Worm (Caenorhabditis elegans): ENCODE measurements around the gene cyp-33C12.

- no peak for TF ChIP-seq nhr-28 (tag; optimal IDR thresholded peaks at IDR 0.05)
- TF ChIP-seq drap-1 (GFP tag; optimal IDR thresholded peaks at IDR 0.05), result no peak
- TF ChIP-seq nhr-2 (tag; optimal IDR thresholded peaks at IDR 0.05), result no peak
- TF ChIP-seq sem-2 (GFP tag; optimal IDR thresholded peaks at IDR 0.05), result no peak
- no peak for TF ChIP-seq snpc-4 (tag; optimal IDR thresholded peaks at IDR 0.05)
- TF ChIP-seq sptf-1 (tag; optimal IDR thresholded peaks at IDR 0.05), result no peak
- TF ChIP-seq nhr-76 (tag; optimal IDR thresholded peaks at IDR 0.05), result no peak
- TF ChIP-seq unc-120 (tag; optimal IDR thresholded peaks at IDR 0.05; ENCODE audit: poor library complexity, severe bottlenecking), result no peak
- TF ChIP-seq unc-39 (tag; optimal IDR thresholded peaks at IDR 0.05), result no peak
- no peak for TF ChIP-seq flh-1 (GFP tag; optimal IDR thresholded peaks at IDR 0.05)
- TF ChIP-seq lsy-2 (tag; optimal IDR thresholded peaks at IDR 0.05), result no peak
- TF ChIP-seq tbx-8 (GFP tag; optimal IDR thresholded peaks at IDR 0.05), result no peak
Measured at ce11 chrV:2201240-2201639, 3.0 kb downstream of the cyp-33C12 start, which contains the start of gene cyp-32B1.

All from whole organism, mixed stage, embryonic.